Worm (Caenorhabditis elegans) whole organism, mixed stage, embryonic: ENCODE data around the gene C50B8.6.

Experiments used
- M03D4.4 ChIP-seq: sonication (generic microtip); optimal IDR thresholded peaks from 2 replicates; lab custom pipeline; 2017; ENCODE audit warnings: mild to moderate bottlenecking, missing genetic modification characterization, missing compliant biosample characterization
- bed-3 ChIP-seq: fragments of 200-800 bp; sonication (Bioruptor generic); optimal IDR thresholded peaks from 3 replicates; lab custom pipeline; 2018; ENCODE audit warnings: mild to moderate bottlenecking, missing genetic modification characterization, moderate library complexity, missing compliant biosample characterization
- blmp-1 ChIP-seq: fragments of 150-350 bp; optimal IDR thresholded peaks from 2 replicates; lab custom pipeline; 2014; ENCODE audit warnings: missing biosample characterization, missing genetic modification characterization
- ceh-39 ChIP-seq: fragments of 150-350 bp; optimal IDR thresholded peaks from 2 replicates; lab custom pipeline; 2014; ENCODE audit warnings: missing biosample characterization, missing genetic modification characterization
- ceh-83 ChIP-seq: fragments of 200-800 bp; sonication (Bioruptor generic); optimal IDR thresholded peaks from 2 replicates; lab custom pipeline; 2018; ENCODE audit warnings: mild to moderate bottlenecking, missing genetic modification characterization, missing compliant biosample characterization
- ces-1 ChIP-seq: fragments of 150-350 bp; optimal IDR thresholded peaks from 2 replicates; lab custom pipeline; 2014; ENCODE audit warnings: missing biosample characterization, missing genetic modification reagents, missing genetic modification characterization
- cnd-1 ChIP-seq: fragments of 200-800 bp; sonication (Bioruptor generic); optimal IDR thresholded peaks from 2 replicates; lab custom pipeline; 2018; ENCODE audit warnings: mild to moderate bottlenecking, missing genetic modification characterization, missing compliant biosample characterization
- elt-1 ChIP-seq: sonication (generic microtip); optimal IDR thresholded peaks from 2 replicates; lab custom pipeline; 2017; ENCODE audit warnings: missing genetic modification characterization, mild to moderate bottlenecking, missing compliant biosample characterization, antibody characterized with exemption, moderate library complexity, borderline replicate concordance; ENCODE audit not compliant: insufficient read depth
- elt-3 ChIP-seq: fragments of 150-350 bp; optimal IDR thresholded peaks from 2 replicates; lab custom pipeline; 2014; ENCODE audit warnings: missing biosample characterization, missing genetic modification characterization
- flh-1 ChIP-seq: fragments of 200-800 bp; sonication (Bioruptor generic); optimal IDR thresholded peaks from 2 replicates; lab custom pipeline; 2018; ENCODE audit warnings: mild to moderate bottlenecking, missing genetic modification characterization, moderate library complexity, missing compliant biosample characterization
- ham-2 ChIP-seq: fragments of 200-800 bp; sonication (Bioruptor generic); optimal IDR thresholded peaks from 2 replicates; lab custom pipeline; 2018; ENCODE audit warnings: mild to moderate bottlenecking, missing genetic modification characterization, missing compliant biosample characterization
- hlh-1 ChIP-seq: fragments of 150-350 bp; optimal IDR thresholded peaks from 2 replicates; lab custom pipeline; 2014; ENCODE audit warnings: missing biosample characterization, missing genetic modification reagents, missing genetic modification characterization
- lin-13 ChIP-seq: fragments of 150-350 bp; optimal IDR thresholded peaks from 2 replicates; lab custom pipeline; 2014; ENCODE audit warnings: missing biosample characterization, missing genetic modification characterization
- lin-32 ChIP-seq: fragments of 200-800 bp; sonication (Bioruptor generic); optimal IDR thresholded peaks from 2 replicates; lab custom pipeline; 2018; ENCODE audit warnings: mild to moderate bottlenecking, missing genetic modification characterization, missing compliant biosample characterization
- lsy-2 ChIP-seq: fragments of 150-350 bp; optimal IDR thresholded peaks from 2 replicates; lab custom pipeline; 2014; ENCODE audit warnings: missing biosample characterization, missing genetic modification characterization
- mep-1 ChIP-seq: fragments of 150-350 bp; optimal IDR thresholded peaks from 2 replicates; lab custom pipeline; 2017; ENCODE audit warnings: missing biosample characterization, missing genetic modification reagents, missing genetic modification characterization, inconsistent platforms
- mls-2 ChIP-seq: sonication (generic microtip); optimal IDR thresholded peaks from 2 replicates; lab custom pipeline; 2016; ENCODE audit warnings: mild to moderate bottlenecking, missing genetic modification characterization, moderate library complexity, missing compliant biosample characterization
- nhr-2 ChIP-seq: fragments of 150-350 bp; optimal IDR thresholded peaks from 2 replicates; lab custom pipeline; 2014; ENCODE audit warnings: missing biosample characterization, missing genetic modification characterization
- nhr-28 ChIP-seq: fragments of 150-350 bp; optimal IDR thresholded peaks from 2 replicates; lab custom pipeline; 2014; ENCODE audit warnings: missing biosample characterization, missing genetic modification characterization
- nhr-76 ChIP-seq: sonication (generic microtip); optimal IDR thresholded peaks from 2 replicates; lab custom pipeline; 2017; ENCODE audit warnings: missing biosample characterization, missing genetic modification characterization
- pha-4 ChIP-seq: fragments of 150-350 bp; optimal IDR thresholded peaks from 2 replicates; lab custom pipeline; 2018; ENCODE audit warnings: missing biosample characterization, missing genetic modification reagents, missing genetic modification characterization
- sem-2 ChIP-seq: fragments of 200-800 bp; sonication (Bioruptor generic); optimal IDR thresholded peaks from 2 replicates; lab custom pipeline; 2018; ENCODE audit warnings: mild to moderate bottlenecking, missing genetic modification characterization, missing compliant biosample characterization
- snpc-4 ChIP-seq: fragments of 150-350 bp; optimal IDR thresholded peaks from 2 replicates; lab custom pipeline; 2014; ENCODE audit warnings: missing biosample characterization, missing genetic modification characterization
- unc-120 ChIP-seq: sonication (generic microtip); optimal IDR thresholded peaks from 2 replicates; lab custom pipeline; 2017; ENCODE audit warnings: missing genetic modification characterization, missing compliant biosample characterization; ENCODE audit not compliant: poor library complexity, severe bottlenecking
- unc-39 ChIP-seq: fragments of 150-350 bp; optimal IDR thresholded peaks from 2 replicates; lab custom pipeline; 2014; ENCODE audit warnings: missing biosample characterization, missing genetic modification characterization
- unc-62 ChIP-seq: fragments of 150-350 bp; optimal IDR thresholded peaks from 2 replicates; lab custom pipeline; 2014; ENCODE audit warnings: missing biosample characterization, missing genetic modification reagents, missing genetic modification characterization
- zip-8 ChIP-seq: fragments of 150-350 bp; optimal IDR thresholded peaks from 2 replicates; lab custom pipeline; 2014; ENCODE audit warnings: missing biosample characterization, missing genetic modification characterization
- ztf-11 ChIP-seq: fragments of 150-350 bp; optimal IDR thresholded peaks from 2 replicates; lab custom pipeline; 2014; ENCODE audit warnings: missing biosample characterization, missing genetic modification characterization

C50B8.6 gene

DNA sequence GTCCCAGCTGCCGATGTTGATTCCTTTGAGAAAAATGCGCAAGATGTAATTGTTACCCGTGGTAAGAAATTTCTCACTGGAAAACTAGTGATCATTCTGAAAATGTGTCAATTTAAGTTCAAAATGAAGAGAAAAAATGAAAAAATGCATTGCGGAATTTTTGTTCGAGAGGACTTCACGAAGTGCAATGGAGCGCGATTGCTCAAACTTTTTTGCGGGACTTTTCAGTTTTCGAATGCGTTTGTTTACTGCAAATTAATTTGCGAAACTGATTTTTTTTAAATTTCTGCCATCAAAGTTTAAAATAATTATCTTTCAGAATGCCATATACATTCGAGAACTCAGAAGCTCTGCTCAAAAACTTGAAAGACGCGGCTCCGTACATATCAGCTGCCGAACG lies 10.2 kb upstream of the C50B8.6 start, which contains the start of the genes nuaf-1 and bir-2:
Gene nuaf-1, minus strand, starts transcription at position 98 of the 400 bp plus-strand sequence.
Gene bir-2, plus strand, starts transcription at position 318 of the 400 bp plus-strand sequence.
- no peak for TF ChIP-seq nhr-28 (tag; lab: Kevin White, UChicago)
- no peak for TF ChIP-seq ztf-11 (tag; lab: Kevin White, UChicago)
- TF ChIP-seq nhr-2 (tag; lab: Kevin White, UChicago), result peak; percentile 19
- TF ChIP-seq sem-2 (GFP tag; lab: Kevin White, UChicago), result no peak
- no peak for TF ChIP-seq zip-8 (tag; lab: Kevin White, UChicago)
- no peak for TF ChIP-seq unc-62 (GFP tag; lab: Kevin White, UChicago)
- peak; percentile 49 for TF ChIP-seq lsy-2 (tag; lab: Kevin White, UChicago)
- no peak for TF ChIP-seq mls-2
- no peak for TF ChIP-seq bed-3 (GFP tag; lab: Kevin White, UChicago)
- TF ChIP-seq lin-32, result no peak
- TF ChIP-seq mep-1 (tag; lab: Kevin White, UChicago), result peak; percentile 27
- TF ChIP-seq cnd-1, result no peak

DNA sequence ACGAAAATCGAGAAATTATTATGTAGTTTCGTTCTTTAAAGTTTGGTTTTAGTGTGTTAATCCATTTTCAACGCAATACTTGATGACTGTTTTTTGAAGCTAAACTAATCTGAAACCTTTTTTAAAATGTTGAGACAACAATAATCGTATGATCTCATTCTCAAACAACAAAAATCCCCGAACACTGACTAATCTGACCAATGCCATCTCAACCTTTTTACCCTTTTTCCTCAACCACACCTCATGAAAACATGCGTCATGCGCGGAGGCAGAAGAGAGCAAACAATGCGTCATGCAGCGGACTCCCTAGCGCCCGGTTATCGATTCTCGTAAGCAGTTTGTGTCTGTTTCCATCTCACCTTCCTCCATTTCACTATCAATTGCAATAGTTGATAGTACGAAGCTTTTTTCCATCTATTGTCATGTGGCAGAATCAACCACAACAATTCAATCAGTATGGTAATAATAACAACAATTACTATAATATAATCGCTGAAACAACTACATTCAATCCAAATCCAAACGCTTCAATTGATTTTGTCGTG lies 7.0 kb upstream of the C50B8.6 start, which contains the start of gene C50B8.4:
Gene C50B8.4, plus strand, starts transcription at position 299 of the 545 bp plus-strand sequence.
- no peak for TF ChIP-seq hlh-1 (tag; lab: Kevin White, UChicago)
- TF ChIP-seq bed-3 (GFP tag; lab: Kevin White, UChicago), result no peak
- no peak for TF ChIP-seq unc-39 (tag; lab: Kevin White, UChicago)
- TF ChIP-seq cnd-1, result no peak
- TF ChIP-seq nhr-76, result no peak

DNA sequence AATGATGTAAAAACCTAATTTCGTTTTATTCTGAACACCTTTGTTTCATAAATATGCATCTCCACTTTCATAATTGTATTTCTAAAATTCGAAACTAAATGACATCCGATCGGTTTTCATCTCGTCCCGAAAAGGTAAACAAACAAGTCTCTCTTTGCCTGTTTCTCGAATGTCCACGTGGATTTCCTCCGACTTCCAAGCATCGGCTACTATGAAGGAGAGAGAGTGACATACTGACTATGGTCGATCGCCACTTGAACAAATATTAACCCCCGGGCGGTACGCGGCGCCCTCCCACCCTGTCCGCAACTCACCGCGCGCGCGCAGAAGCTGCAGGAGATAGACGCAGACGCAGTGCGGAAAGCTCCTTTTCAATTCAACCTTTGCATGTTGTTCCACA lies 2.9 kb upstream of the C50B8.6 start:
- TF ChIP-seq nhr-76 (no peak), pha-4 (tag; lab: Kevin White, UChicago) (peak; percentile 94), unc-120 (tag; lab: Kevin White, UChicago) (no peak), snpc-4 (no peak), ceh-39 (tag; lab: Kevin White, UChicago) (no peak), elt-3 (no peak)

DNA sequence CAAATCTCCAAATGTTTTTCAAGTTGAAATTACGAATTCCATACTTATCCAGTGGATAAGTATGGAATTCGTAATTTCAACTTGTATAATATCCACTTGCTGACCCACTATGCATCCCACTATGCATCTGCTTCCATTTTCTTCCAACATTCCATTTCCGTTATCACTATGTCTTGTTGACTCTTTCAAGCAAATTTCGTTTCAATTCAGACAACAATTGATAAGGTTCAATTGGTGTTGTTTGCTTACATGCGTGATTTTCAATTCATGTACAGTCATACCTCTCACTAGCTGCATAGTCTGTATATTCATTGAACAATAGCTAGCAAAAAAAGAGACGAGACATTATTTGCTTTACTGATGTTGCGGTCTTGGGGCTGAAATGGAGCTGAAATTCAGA lies 1.9 kb upstream of the C50B8.6 start:
- TF ChIP-seq pha-4 (tag; lab: Kevin White, UChicago), result no peak
- TF ChIP-seq ceh-83 (GFP tag; lab: Kevin White, UChicago), result no peak
- no peak for TF ChIP-seq ztf-11 (tag; lab: Kevin White, UChicago)
- no peak for TF ChIP-seq nhr-2 (tag; lab: Kevin White, UChicago)
- TF ChIP-seq nhr-28 (tag; lab: Kevin White, UChicago), result no peak
- TF ChIP-seq sem-2 (GFP tag; lab: Kevin White, UChicago), result no peak
- no peak for TF ChIP-seq elt-1
- no peak for TF ChIP-seq unc-39 (tag; lab: Kevin White, UChicago)
- no peak for TF ChIP-seq ham-2 (GFP tag; lab: Kevin White, UChicago)
- TF ChIP-seq, all 35 proteins: peak for 0

DNA sequence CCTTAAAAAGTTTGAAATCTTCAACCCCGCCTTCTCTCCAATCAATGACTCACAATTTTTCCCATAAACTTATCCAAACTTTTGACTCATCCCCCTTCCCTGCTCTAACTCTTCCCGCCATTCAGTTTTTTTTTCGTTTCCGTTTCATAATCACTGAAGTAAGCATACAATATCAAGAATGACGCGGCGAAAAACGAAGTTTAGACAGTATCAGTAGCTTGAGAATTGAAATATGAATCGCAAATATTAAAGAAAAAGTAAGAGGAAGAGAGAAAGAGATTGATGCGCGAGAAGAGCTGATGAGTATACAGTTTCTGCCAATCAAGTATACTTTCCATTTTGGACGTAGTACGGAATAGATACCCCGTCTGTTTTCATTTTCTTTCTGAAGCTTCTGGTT lies 1.3 kb upstream of the C50B8.6 start:
- no peak for TF ChIP-seq unc-62 (GFP tag; lab: Kevin White, UChicago)
- TF ChIP-seq elt-1, result no peak
- no peak for TF ChIP-seq hlh-1 (tag; lab: Kevin White, UChicago)
- no peak for TF ChIP-seq lin-13 (tag; lab: Kevin White, UChicago)
- TF ChIP-seq M03D4.4, result no peak
- no peak for TF ChIP-seq zip-8 (tag; lab: Kevin White, UChicago)

DNA sequence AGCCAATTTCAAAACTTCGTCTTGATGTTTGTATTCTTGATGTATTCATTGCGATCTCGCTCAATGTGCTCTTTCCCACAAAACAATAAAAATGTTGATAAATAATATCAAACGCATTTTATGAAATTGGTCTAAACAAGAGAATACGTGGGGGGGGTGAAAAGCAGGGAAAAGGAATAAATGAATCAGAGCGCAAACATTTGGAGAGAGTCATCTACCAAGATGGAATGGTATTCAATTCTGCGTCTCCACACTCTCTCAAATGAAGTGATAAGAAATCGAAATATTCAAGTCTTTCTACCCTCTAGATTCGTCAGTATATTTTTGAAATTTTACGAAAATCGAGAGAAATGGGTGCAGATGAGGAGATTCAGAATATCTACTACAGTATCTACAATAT lies 1.9 kb downstream of the C50B8.6 start, which contains the start of gene C50B8.5:
Gene C50B8.5, plus strand, starts transcription at position 273 of the 400 bp plus-strand sequence.
- no peak for TF ChIP-seq blmp-1 (tag; lab: Kevin White, UChicago)
- no peak for TF ChIP-seq ces-1 (GFP tag; lab: Kevin White, UChicago)
- TF ChIP-seq unc-62 (GFP tag; lab: Kevin White, UChicago), result no peak
- TF ChIP-seq unc-39 (tag; lab: Kevin White, UChicago), result no peak
- no peak for TF ChIP-seq nhr-76
- no peak for TF ChIP-seq flh-1 (GFP tag; lab: Kevin White, UChicago)
- TF ChIP-seq lin-32, result no peak
